Fruit fly (Drosophila melanogaster): ENCODE measurements around the gene CG43439.
A peak's percentile ranks its signal among the peaks of the same experiment; 100 is the strongest.

DNA sequence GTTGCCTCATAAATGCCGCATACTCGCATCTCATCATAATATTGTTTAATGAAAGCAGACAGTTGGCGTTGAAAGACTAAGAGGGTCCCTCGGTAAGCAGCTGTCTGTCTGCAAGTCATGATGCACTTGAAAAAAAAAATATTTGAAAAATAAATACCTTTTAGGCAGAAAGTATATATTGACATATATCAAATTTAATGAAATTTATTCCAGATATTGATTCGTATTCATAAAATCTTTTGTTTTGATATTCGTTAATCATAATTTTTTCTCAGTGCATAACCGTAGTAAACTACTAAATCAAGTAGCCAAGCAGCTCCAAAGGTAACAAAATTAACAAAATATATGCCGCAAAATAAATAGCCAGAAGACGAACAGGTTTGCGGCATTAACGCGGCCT lies 17.5 kb upstream of the CG43439 start:
- TF ChIP-seq achi (GFP tag; optimal IDR thresholded peaks at IDR 0.05), result no peak
- TF ChIP-seq CG10631 (GFP tag; optimal IDR thresholded peaks at IDR 0.05), result peak; percentile 50
- TF ChIP-seq ss (GFP tag; optimal IDR thresholded peaks at IDR 0.05), result peak in 1 of 2 experiments; percentile 19
- TF ChIP-seq CG11762 (GFP tag; optimal IDR thresholded peaks at IDR 0.05; ENCODE audit: insufficient read depth), result no peak
- TF ChIP-seq CG11294 (GFP tag; IDR thresholded peaks at IDR 0.05), result no peak
- peak; percentile 4 for TF ChIP-seq Eip75B (GFP tag; optimal IDR thresholded peaks at IDR 0.05)
- TF ChIP-seq CG6163 (GFP tag; IDR thresholded peaks at IDR 0.05), result peak; percentile 47; the same call in 1 of the 3 replicates
- no peak for TF ChIP-seq vri (GFP tag; optimal IDR thresholded peaks at IDR 0.05)
- no peak for TF ChIP-seq Hr38 (GFP tag; optimal IDR thresholded peaks at IDR 0.05)
- no peak for TF ChIP-seq Lpt (GFP tag; optimal IDR thresholded peaks at IDR 0.05)
- TF ChIP-seq Hr39 (GFP tag; optimal IDR thresholded peaks at IDR 0.05), result no peak
- TF ChIP-seq Eip78C (GFP tag), result peak; percentile 77
